Worm (Caenorhabditis elegans) whole organism, L2 larva: ENCODE measurements around the gene spig-3.
A peak's percentile ranks its signal among the peaks of the same experiment; 100 is the strongest.

Source experiments
- C34F6.9 ChIP-seq: fragments of 150-350 bp; optimal IDR thresholded peaks from 2 replicates; lab custom pipeline; 2014; ENCODE audit warnings: missing biosample characterization, missing genetic modification characterization
- F13H6.1 ChIP-seq: sonication (generic microtip); optimal IDR thresholded peaks from 2 replicates; lab custom pipeline; 2016; ENCODE audit warnings: missing genetic modification characterization, missing compliant biosample characterization
- R02D3.7 ChIP-seq: fragments of 150-350 bp; optimal IDR thresholded peaks from 2 replicates; lab custom pipeline; 2014; ENCODE audit warnings: missing biosample characterization, missing genetic modification characterization
- Y55F3AM.14 ChIP-seq: fragments of 200-800 bp; sonication (Bioruptor generic); optimal IDR thresholded peaks from 2 replicates; lab custom pipeline; 2018; ENCODE audit warnings: mild to moderate bottlenecking, missing genetic modification characterization, missing compliant biosample characterization
- ZK546.5 ChIP-seq: sonication (generic microtip); optimal IDR thresholded peaks from 2 replicates; lab custom pipeline; 2017; ENCODE audit warnings: missing biosample characterization, missing genetic modification characterization
- alr-1 ChIP-seq: fragments of 150-350 bp; optimal IDR thresholded peaks from 2 replicates; lab custom pipeline; 2014; ENCODE audit warnings: missing biosample characterization, missing genetic modification characterization
- aly-2 ChIP-seq: fragments of 150-350 bp; optimal IDR thresholded peaks from 2 replicates; lab custom pipeline; 2014; ENCODE audit warnings: missing biosample characterization, missing genetic modification characterization
- ama-1 ChIP-seq: fragments of 150-350 bp; optimal IDR thresholded peaks from 2 replicates; lab custom pipeline; 2018; ENCODE audit warnings: inconsistent platforms
- blmp-1 ChIP-seq: sonication (generic microtip); optimal IDR thresholded peaks from 2 replicates; lab custom pipeline; 2017; ENCODE audit warnings: missing genetic modification characterization, mild to moderate bottlenecking, missing compliant biosample characterization, antibody characterized with exemption, moderate library complexity; ENCODE audit not compliant: insufficient read depth
- ceh-16 ChIP-seq: fragments of 150-350 bp; optimal IDR thresholded peaks from 2 replicates; lab custom pipeline; 2014; ENCODE audit warnings: missing biosample characterization, missing genetic modification characterization
- ceh-82 ChIP-seq: fragments of 150-350 bp; optimal IDR thresholded peaks from 2 replicates; lab custom pipeline; 2014; ENCODE audit warnings: missing biosample characterization, missing genetic modification characterization
- crh-2 ChIP-seq: sonication (generic microtip); optimal IDR thresholded peaks from 2 replicates; lab custom pipeline; 2017; ENCODE audit warnings: missing biosample characterization, missing genetic modification characterization
- dmd-4 ChIP-seq: sonication (generic microtip); optimal IDR thresholded peaks from 2 replicates; lab custom pipeline; 2017; ENCODE audit warnings: missing biosample characterization, missing genetic modification characterization
- egl-27 ChIP-seq: sonication (generic microtip); optimal IDR thresholded peaks from 3 replicates; lab custom pipeline; 2017; ENCODE audit warnings: missing biosample characterization, missing genetic modification reagents, missing genetic modification characterization
- elt-1 ChIP-seq: fragments of 150-350 bp; optimal IDR thresholded peaks from 2 replicates; lab custom pipeline; 2014; ENCODE audit warnings: missing biosample characterization, missing genetic modification characterization
- elt-3 ChIP-seq: sonication (generic microtip); optimal IDR thresholded peaks from 2 replicates; lab custom pipeline; 2017; ENCODE audit warnings: missing biosample characterization, missing genetic modification characterization
- fos-1 ChIP-seq: fragments of 150-350 bp; optimal IDR thresholded peaks from 2 replicates; lab custom pipeline; 2014; ENCODE audit warnings: missing biosample characterization, missing genetic modification characterization
- gmeb-1 ChIP-seq: fragments of 150-350 bp; optimal IDR thresholded peaks from 2 replicates; lab custom pipeline; 2014; ENCODE audit warnings: missing biosample characterization, missing genetic modification characterization
- lin-11 ChIP-seq: fragments of 150-350 bp; sonication (generic microtip); optimal IDR thresholded peaks from 2 replicates; lab custom pipeline; 2014; ENCODE audit warnings: missing biosample characterization, missing genetic modification characterization, inconsistent platforms, mixed read lengths
- lin-13 ChIP-seq: fragments of 150-350 bp; optimal IDR thresholded peaks from 2 replicates; lab custom pipeline; 2014; ENCODE audit warnings: missing biosample characterization, missing genetic modification reagents, missing genetic modification characterization
- lin-39 ChIP-seq: fragments of 150-350 bp; optimal IDR thresholded peaks from 2 replicates; lab custom pipeline; 2014; ENCODE audit warnings: missing biosample characterization, missing genetic modification reagents, missing genetic modification characterization
- lsy-2 ChIP-seq, 2 experiments: fragments of 150-350 bp in 1 of 2; sonication (generic microtip) in 1 of 2; optimal IDR thresholded peaks; 2 replicates each; lab custom pipeline; 2014 to 2017; ENCODE audit warnings: missing biosample characterization in 2 of 2, missing genetic modification characterization in 2 of 2
- mab-5 ChIP-seq: fragments of 150-350 bp; optimal IDR thresholded peaks from 2 replicates; lab custom pipeline; 2014; ENCODE audit warnings: missing biosample characterization, missing genetic modification characterization
- mbf-1 ChIP-seq: sonication (generic microtip); optimal IDR thresholded peaks from 2 replicates; lab custom pipeline; 2017; ENCODE audit warnings: missing biosample characterization, missing genetic modification characterization
- mdl-1 ChIP-seq, 2 experiments: fragments of 150-350 bp in 1 of 2; sonication (generic microtip) in 1 of 2; optimal IDR thresholded peaks; 2 replicates each; lab custom pipeline; 2017; ENCODE audit warnings: missing biosample characterization in 2 of 2, missing genetic modification characterization in 2 of 2
- nhr-10 ChIP-seq: sonication (generic microtip); optimal IDR thresholded peaks from 2 replicates; lab custom pipeline; 2017; ENCODE audit warnings: missing biosample characterization, missing genetic modification characterization
- nhr-11 ChIP-seq: fragments of 150-350 bp; optimal IDR thresholded peaks from 2 replicates; lab custom pipeline; 2014; ENCODE audit warnings: missing biosample characterization, missing genetic modification characterization
- nhr-12 ChIP-seq: fragments of 150-350 bp; optimal IDR thresholded peaks from 2 replicates; lab custom pipeline; 2014; ENCODE audit warnings: missing biosample characterization, missing genetic modification characterization
- nhr-129 ChIP-seq: fragments of 150-350 bp; optimal IDR thresholded peaks from 2 replicates; lab custom pipeline; 2014; ENCODE audit warnings: missing biosample characterization, missing genetic modification characterization
- nhr-21 ChIP-seq: fragments of 150-350 bp; optimal IDR thresholded peaks from 2 replicates; lab custom pipeline; 2014; ENCODE audit warnings: missing biosample characterization, missing genetic modification characterization
- nhr-23 ChIP-seq: fragments of 150-350 bp; optimal IDR thresholded peaks from 2 replicates; lab custom pipeline; 2014; ENCODE audit warnings: missing biosample characterization, missing genetic modification reagents, missing genetic modification characterization
- nhr-237 ChIP-seq: fragments of 150-350 bp; optimal IDR thresholded peaks from 2 replicates; lab custom pipeline; 2014; ENCODE audit warnings: missing biosample characterization, missing genetic modification characterization
- nhr-6 ChIP-seq: fragments of 150-350 bp; optimal IDR thresholded peaks from 2 replicates; lab custom pipeline; 2014; ENCODE audit warnings: missing biosample characterization, missing genetic modification characterization
- nhr-77 ChIP-seq: fragments of 150-350 bp; optimal IDR thresholded peaks from 2 replicates; lab custom pipeline; 2014; ENCODE audit warnings: missing biosample characterization, missing genetic modification characterization
- peb-1 ChIP-seq: fragments of 150-350 bp; optimal IDR thresholded peaks from 2 replicates; lab custom pipeline; 2014; ENCODE audit warnings: missing biosample characterization, missing genetic modification characterization
- sem-4 ChIP-seq: fragments of 150-350 bp; optimal IDR thresholded peaks from 2 replicates; lab custom pipeline; 2014; ENCODE audit warnings: missing biosample characterization, missing genetic modification reagents, missing genetic modification characterization
- skn-1 ChIP-seq: sonication (generic microtip); optimal IDR thresholded peaks from 2 replicates; lab custom pipeline; 2017; ENCODE audit warnings: missing biosample characterization, missing genetic modification characterization
- sma-3 ChIP-seq: sonication (generic microtip); optimal IDR thresholded peaks from 2 replicates; lab custom pipeline; 2016; ENCODE audit warnings: missing genetic modification reagents, missing genetic modification characterization, missing compliant biosample characterization
- sma-9 ChIP-seq, 2 experiments: fragments of 150-350 bp in 1 of 2; sonication (generic microtip) in 1 of 2; optimal IDR thresholded peaks; 2 replicates each; lab custom pipeline; 2014 to 2016; ENCODE audit warnings: missing genetic modification characterization in 2 of 2, mild to moderate bottlenecking in 1 of 2, missing biosample characterization in 1 of 2, missing compliant biosample characterization in 1 of 2, missing genetic modification reagents in 1 of 2, moderate library complexity in 1 of 2
- snpc-4 ChIP-seq: fragments of 150-350 bp; optimal IDR thresholded peaks from 2 replicates; lab custom pipeline; 2014; ENCODE audit warnings: missing biosample characterization, missing genetic modification characterization
- unc-39 ChIP-seq: fragments of 150-350 bp; optimal IDR thresholded peaks from 2 replicates; lab custom pipeline; 2014; ENCODE audit warnings: missing biosample characterization, missing genetic modification characterization
- unc-55 ChIP-seq: fragments of 150-350 bp; sonication (generic microtip); optimal IDR thresholded peaks from 3 replicates; lab custom pipeline; 2014; ENCODE audit warnings: missing biosample characterization, missing genetic modification reagents, missing genetic modification characterization
- unc-62 ChIP-seq: fragments of 150-350 bp; optimal IDR thresholded peaks from 2 replicates; lab custom pipeline; 2014; ENCODE audit warnings: missing biosample characterization, missing genetic modification reagents, missing genetic modification characterization
- zag-1 ChIP-seq: fragments of 150-350 bp; optimal IDR thresholded peaks from 2 replicates; lab custom pipeline; 2014; ENCODE audit warnings: missing biosample characterization, missing genetic modification characterization
- ztf-1 ChIP-seq: fragments of 200-800 bp; sonication (Bioruptor generic); conservative IDR thresholded peaks from 2 replicates; pipeline ENCODE4 v1.3.6; 2022; ENCODE audit warnings: missing genetic modification characterization, missing compliant biosample characterization
- ztf-11 ChIP-seq: sonication (generic microtip); optimal IDR thresholded peaks from 2 replicates; lab custom pipeline; 2017; ENCODE audit warnings: missing biosample characterization, missing genetic modification characterization
- ztf-4 ChIP-seq: fragments of 150-350 bp; optimal IDR thresholded peaks from 2 replicates; lab custom pipeline; 2014; ENCODE audit warnings: missing biosample characterization, missing genetic modification characterization

spig-3 gene

DNA sequence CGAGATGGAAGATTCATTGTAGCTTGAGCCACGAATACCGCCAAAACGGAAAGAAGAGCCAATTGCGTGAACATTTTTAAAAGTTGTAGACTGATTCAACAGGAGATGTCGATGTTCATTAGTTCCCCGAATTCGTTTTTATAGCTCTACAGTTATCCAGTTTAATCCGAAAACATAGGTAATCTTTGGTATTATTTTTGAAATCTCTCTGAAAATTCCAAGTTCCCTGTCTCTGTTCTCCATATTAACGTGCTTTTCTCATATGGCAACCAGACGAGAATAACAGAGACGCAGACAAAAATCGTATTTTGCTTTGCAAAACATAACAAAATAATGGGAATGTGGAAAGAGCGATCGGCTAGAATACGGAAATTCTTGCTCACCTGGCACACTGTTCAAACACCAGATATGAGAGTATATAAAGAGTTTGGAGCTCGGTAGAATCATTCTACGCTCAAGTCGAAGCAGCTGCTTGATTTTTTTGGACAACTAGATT is at the start of gene spig-3, which contains the start of gene F14D7.12:
TSS of gene spig-3 (minus strand) at position 101 of the 496 bp plus-strand sequence.
TSS of gene F14D7.12 (plus strand) at position 446 of the 496 bp plus-strand sequence.
- no peak for TF ChIP-seq ztf-1 (GFP tag; lab: Robert Waterston, UW)
- TF ChIP-seq nhr-129 (tag; lab: Kevin White, UChicago): no peak
- no peak for TF ChIP-seq dmd-4 (tag; lab: Kevin White, UChicago)
- no peak for TF ChIP-seq peb-1 (tag; lab: Kevin White, UChicago)
- TF ChIP-seq F13H6.1 (tag; lab: Kevin White, UChicago): no peak
- TF ChIP-seq skn-1: no peak
- TF ChIP-seq nhr-77: no peak
- no peak for TF ChIP-seq aly-2 (tag; lab: Kevin White, UChicago)
- no peak for TF ChIP-seq lin-13 (GFP tag; lab: Kevin White, UChicago)
- no peak for TF ChIP-seq nhr-11 (tag; lab: Kevin White, UChicago)
- no peak for TF ChIP-seq nhr-21 (tag; lab: Kevin White, UChicago)
- TF ChIP-seq ceh-16 (tag; lab: Kevin White, UChicago): no peak
- TF ChIP-seq ama-1 (lab: Kevin White, UChicago): no peak
- TF ChIP-seq lsy-2 (tag; optimal IDR thresholded peaks at IDR 0.05; lab: Kevin White, UChicago): no peak
- no peak for TF ChIP-seq nhr-12 (tag; lab: Kevin White, UChicago)
- no peak for TF ChIP-seq blmp-1 (tag; lab: Kevin White, UChicago)
- no peak for TF ChIP-seq zag-1
- TF ChIP-seq ztf-4 (tag; lab: Kevin White, UChicago): no peak
- no peak for TF ChIP-seq nhr-23 (tag; lab: Kevin White, UChicago)
- TF ChIP-seq, all 48 proteins: peak for 0

DNA sequence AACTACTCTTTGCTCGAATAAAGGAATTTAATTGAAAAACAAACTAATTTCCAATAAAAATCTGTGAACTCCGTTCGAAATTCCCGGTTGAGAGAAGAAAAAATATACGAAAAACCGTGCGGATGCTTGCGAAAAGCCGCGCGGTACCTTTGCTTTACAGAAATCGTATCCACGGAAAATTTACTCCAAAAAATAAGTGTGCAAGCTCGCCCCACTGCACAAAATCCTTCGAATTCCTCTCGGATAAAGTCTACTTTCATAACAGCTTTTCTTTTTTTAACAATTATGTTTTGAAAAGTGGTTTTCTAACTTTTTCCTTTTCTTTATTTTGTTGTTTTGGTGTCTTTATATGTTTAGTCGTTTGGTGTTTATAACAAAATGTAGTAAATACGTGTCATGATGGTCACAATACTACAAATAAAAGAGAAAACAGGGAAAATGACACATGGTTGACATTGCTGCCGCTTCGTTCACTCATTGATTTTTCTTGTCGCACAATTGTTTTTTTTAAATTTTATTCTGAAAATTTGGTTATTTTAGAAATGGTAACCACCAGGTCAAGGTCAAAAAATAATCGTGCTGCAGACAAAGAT is 47.9 kb upstream of the spig-3 start, which contains the start of gene cept-2:
TSS of gene cept-2 (plus strand) at position 533 of the 593 bp plus-strand sequence.
- TF ChIP-seq crh-2 (tag; lab: Kevin White, UChicago) (peak; percentile 94), R02D3.7 (peak; percentile 30), nhr-21 (tag; lab: Kevin White, UChicago) (peak; percentile 91), ztf-11 (tag; lab: Kevin White, UChicago) (no peak), ama-1 (lab: Kevin White, UChicago) (peak; percentile 53), lin-13 (GFP tag; lab: Kevin White, UChicago) (peak; percentile 94), blmp-1 (tag; lab: Kevin White, UChicago) (peak; percentile 87), nhr-10 (tag; lab: Kevin White, UChicago) (no peak), elt-3 (tag; lab: Kevin White, UChicago) (no peak), peb-1 (tag; lab: Kevin White, UChicago) (no peak), mbf-1 (tag; lab: Kevin White, UChicago) (no peak), mab-5 (tag; lab: Kevin White, UChicago) (peak; percentile 88), zag-1 (peak; percentile 56), nhr-23 (tag; lab: Kevin White, UChicago) (no peak), ZK546.5 (tag; lab: Kevin White, UChicago) (peak; percentile 29), sem-4 (tag; lab: Kevin White, UChicago) (peak; percentile 95), snpc-4 (tag; lab: Kevin White, UChicago) (peak; percentile 87), F13H6.1 (tag; lab: Kevin White, UChicago) (peak; percentile 93), lin-11 (peak; percentile 96), sma-9 (GFP tag; optimal IDR thresholded peaks at IDR 0.05; lab: Kevin White, UChicago) (peak; percentile 94), sma-9 (tag; optimal IDR thresholded peaks at IDR 0.05; lab: Kevin White, UChicago) (no peak), nhr-77 (peak; percentile 66), lin-39 (no peak), unc-55 (GFP tag; lab: Kevin White, UChicago) (peak; percentile 100), nhr-129 (tag; lab: Kevin White, UChicago) (peak; percentile 95), gmeb-1 (tag; lab: Kevin White, UChicago) (peak; percentile 88), ztf-4 (tag; lab: Kevin White, UChicago) (peak; percentile 85), nhr-11 (tag; lab: Kevin White, UChicago) (no peak), ceh-16 (tag; lab: Kevin White, UChicago) (peak; percentile 64), skn-1 (peak; percentile 86), ceh-82 (tag; lab: Kevin White, UChicago) (peak; percentile 75), mdl-1 (tag; optimal IDR thresholded peaks at IDR 0.05; lab: Kevin White, UChicago) (peak in 1 of 2 experiments; percentile 46), elt-1 (no peak), ztf-1 (GFP tag; lab: Robert Waterston, UW) (no peak), fos-1 (tag; lab: Kevin White, UChicago) (peak; percentile 76), egl-27 (tag; lab: Kevin White, UChicago) (peak; percentile 72), C34F6.9 (tag; lab: Kevin White, UChicago) (peak; percentile 97), sma-3 (GFP tag; lab: Kevin White, UChicago) (peak; percentile 95), Y55F3AM.14 (GFP tag; lab: Kevin White, UChicago) (peak; percentile 12), unc-62 (GFP tag; lab: Kevin White, UChicago) (no peak), lsy-2 (tag; optimal IDR thresholded peaks at IDR 0.05; lab: Kevin White, UChicago) (peak; percentile 80 to 96), nhr-237 (tag; lab: Kevin White, UChicago) (no peak), alr-1 (tag; lab: Kevin White, UChicago) (no peak), nhr-6 (tag; lab: Kevin White, UChicago) (no peak), dmd-4 (tag; lab: Kevin White, UChicago) (peak; percentile 43), unc-39 (tag; lab: Kevin White, UChicago) (no peak)
